Worm (Caenorhabditis elegans) whole organism, L1 larva: Measurements from ENCODE around the gene C45G9.11.

Experiments used
- C04F5.9 ChIP-seq: sonication (generic microtip); optimal IDR thresholded peaks from 2 replicates; lab custom pipeline; 2016; ENCODE audit warnings: missing genetic modification characterization, missing compliant biosample characterization
- C16A3.4 ChIP-seq: fragments of 150-350 bp; optimal IDR thresholded peaks from 2 replicates; lab custom pipeline; 2014; ENCODE audit warnings: missing biosample characterization, missing genetic modification characterization
- aly-2 ChIP-seq: fragments of 150-350 bp; optimal IDR thresholded peaks from 2 replicates; lab custom pipeline; 2014; ENCODE audit warnings: missing biosample characterization, missing genetic modification characterization
- ama-1 ChIP-seq: fragments of 150-350 bp; optimal IDR thresholded peaks from 2 replicates; lab custom pipeline; 2014
- ceh-82 ChIP-seq, 3 experiments: fragments of 150-350 bp in 1 of 3; sonication (generic microtip) in 2 of 3; optimal IDR thresholded peaks; 2 replicates each; lab custom pipeline; 2014 to 2017; ENCODE audit warnings: missing biosample characterization in 3 of 3, missing genetic modification characterization in 3 of 3
- egl-27 ChIP-seq, 2 experiments: fragments of 150-350 bp in 1 of 2; sonication (generic microtip); optimal IDR thresholded peaks; 3 replicates each; lab custom pipeline; 2017 to 2018; ENCODE audit warnings: missing biosample characterization in 2 of 2, missing genetic modification characterization in 2 of 2, missing genetic modification reagents in 2 of 2
- jun-1 ChIP-seq: fragments of 150-350 bp; optimal IDR thresholded peaks from 2 replicates; lab custom pipeline; 2014; ENCODE audit warnings: missing biosample characterization, missing genetic modification reagents, missing genetic modification characterization
- lsy-2 ChIP-seq, 2 experiments: fragments of 150-350 bp; optimal IDR thresholded peaks; 2 replicates each; lab custom pipeline; 2014; ENCODE audit warnings: missing biosample characterization in 2 of 2, missing genetic modification characterization in 2 of 2
- mab-9 ChIP-seq: fragments of 200-800 bp; sonication (Bioruptor generic); IDR thresholded peaks from 2 replicates; pipeline ENCODE4 v1.3.6; 2022; ENCODE audit warnings: missing genetic modification reagents, missing genetic modification characterization, missing compliant biosample characterization
- mef-2 ChIP-seq: fragments of 150-350 bp; optimal IDR thresholded peaks from 2 replicates; lab custom pipeline; 2014; ENCODE audit warnings: missing biosample characterization, missing genetic modification characterization
- nhr-71 ChIP-seq: sonication (generic microtip); optimal IDR thresholded peaks from 2 replicates; lab custom pipeline; 2016; ENCODE audit warnings: mild to moderate bottlenecking, missing genetic modification characterization, moderate library complexity, missing compliant biosample characterization
- nhr-85 ChIP-seq: sonication (generic microtip); peaks from one replicate; lab custom pipeline; 2016; ENCODE audit warnings: missing genetic modification characterization, inconsistent platforms, missing compliant biosample characterization
- rnt-1 ChIP-seq: sonication (generic microtip); optimal IDR thresholded peaks from 2 replicates; lab custom pipeline; 2016; ENCODE audit warnings: mild to moderate bottlenecking, missing genetic modification characterization, moderate library complexity, missing compliant biosample characterization
- snu-23 ChIP-seq: sonication (generic microtip); optimal IDR thresholded peaks from 2 replicates; lab custom pipeline; 2016; ENCODE audit warnings: missing genetic modification characterization, missing compliant biosample characterization
- sptf-1 ChIP-seq: fragments of 150-350 bp; optimal IDR thresholded peaks from 2 replicates; lab custom pipeline; 2014; ENCODE audit warnings: missing biosample characterization, missing genetic modification characterization
- xbp-1 ChIP-seq: sonication (generic microtip); optimal IDR thresholded peaks from 2 replicates; lab custom pipeline; 2016; ENCODE audit warnings: missing genetic modification characterization, missing compliant biosample characterization
- zag-1 ChIP-seq: fragments of 150-350 bp; optimal IDR thresholded peaks from 2 replicates; lab custom pipeline; 2014; ENCODE audit warnings: missing biosample characterization, missing genetic modification characterization

The C45G9.11 gene

DNA sequence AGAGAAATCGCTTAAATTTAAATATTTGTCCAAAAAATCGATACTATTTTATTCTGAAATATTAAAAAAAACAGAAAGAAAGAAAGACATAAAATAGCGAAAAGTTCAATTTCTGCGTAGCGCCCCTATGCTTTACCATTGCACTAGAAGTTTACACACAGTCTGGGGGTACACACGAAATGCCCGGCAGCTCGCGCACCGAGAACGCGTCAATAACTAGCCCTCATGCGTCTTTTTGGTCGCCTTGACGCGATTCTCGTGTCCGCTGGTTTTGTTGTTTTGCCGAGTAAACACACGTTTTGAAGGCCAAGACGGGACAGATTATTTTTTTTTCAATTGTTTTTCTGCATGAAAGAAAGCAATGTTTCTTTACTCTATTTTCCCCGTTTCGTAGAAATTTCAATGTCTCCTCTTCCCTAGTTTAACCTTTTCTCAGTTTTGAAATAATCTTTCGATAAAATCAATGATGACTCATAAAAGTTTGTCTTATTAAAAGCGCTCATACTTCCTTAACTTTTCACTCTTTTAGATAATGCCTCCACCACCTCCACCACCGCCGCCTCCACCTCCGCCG, 50.3 kb downstream of the C45G9.11 start, which contains the start of gene wip-1 (continued):
- TF ChIP-seq mab-9 (GFP tag; lab: Robert Waterston, UW) (peak; percentile 89), C16A3.4 (tag; lab: Kevin White, UChicago) (peak; percentile 99), mef-2 (tag; lab: Kevin White, UChicago) (peak; percentile 92), lsy-2 (tag; optimal IDR thresholded peaks at IDR 0.05; lab: Kevin White, UChicago) (peak; percentile 97), ama-1 (peak; percentile 73), rnt-1 (tag; lab: Kevin White, UChicago) (peak; percentile 98), C04F5.9 (tag; lab: Kevin White, UChicago) (peak; percentile 95)

DNA sequence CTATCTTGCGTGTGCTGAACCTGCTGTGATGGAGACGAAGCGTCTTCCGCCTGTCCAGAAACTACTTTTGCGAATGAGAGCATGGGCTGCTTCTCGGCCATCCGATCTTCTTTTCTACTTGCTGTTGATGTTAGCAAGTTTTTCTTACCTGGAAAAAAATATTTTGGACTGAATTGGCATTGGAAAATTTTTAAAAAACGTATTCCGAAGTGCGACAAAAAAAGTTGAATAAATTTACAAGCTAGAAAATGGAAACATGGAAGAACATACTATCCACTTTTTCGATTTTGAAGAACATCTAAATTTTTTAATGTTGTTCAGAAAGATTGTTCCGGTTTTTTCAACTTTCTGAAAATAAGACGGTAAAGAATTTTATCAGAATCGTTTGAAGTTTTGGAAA, 51.0 kb downstream of the C45G9.11 start, which contains the start of gene larp-1:
TSS of gene larp-1 (minus strand) at position 101 of the 400 bp plus-strand sequence.
- TF ChIP-seq nhr-71 (tag; lab: Kevin White, UChicago) (no peak), zag-1 (tag; lab: Kevin White, UChicago) (no peak), ceh-82 (tag; optimal IDR thresholded peaks at IDR 0.05; lab: Kevin White, UChicago) (no peak), aly-2 (tag; lab: Kevin White, UChicago) (no peak), nhr-85 (tag; lab: Kevin White, UChicago) (no peak), snu-23 (no peak), jun-1 (tag; lab: Kevin White, UChicago) (no peak), sptf-1 (tag; lab: Kevin White, UChicago) (no peak), xbp-1 (tag; lab: Kevin White, UChicago) (no peak), egl-27 (tag; optimal IDR thresholded peaks at IDR 0.05; lab: Kevin White, UChicago) (no peak)
